In genomic region chr3R:12326855-12327254, dm6 we compare ENCODE assay signal across 2 fruit fly cellular contexts.
TF ChIP-seq lines count a peak whose summit lies in the region.

No protein-coding gene starts in this region.

TF ChIP-seq in whole organism, prepupa, 60 proteins besides CTCF, POLR2A, EP300 and RAD21:
- TF ChIP-seq CG16779 (tag; optimal IDR thresholded peaks at IDR 0.05; lab: Kevin White, UChicago) = no peak
- peak; percentile 82 for TF ChIP-seq svp (GFP tag; lab: Kevin White, UChicago)

TF ChIP-seq in whole organism, wandering third instar larva, 38 proteins besides CTCF, POLR2A, EP300 and RAD21:
- TF ChIP-seq foxo (GFP tag; optimal IDR thresholded peaks at IDR 0.05; lab: Kevin White, UChicago) (no peak), Rel (GFP tag; optimal IDR thresholded peaks at IDR 0.05; lab: Kevin White, UChicago) (no peak), Rel (tag; optimal IDR thresholded peaks at IDR 0.05; lab: Kevin White, UChicago) (peak; percentile 84)
